Worm (Caenorhabditis elegans) whole organism, L4 larva: Measurements from ENCODE around the gene K01A6.8.

ENCODE experiments used
- F10B5.3 ChIP-seq: sonication (generic microtip); optimal IDR thresholded peaks from 2 replicates; lab custom pipeline; 2016; ENCODE audit warnings: mild to moderate bottlenecking, missing genetic modification characterization, missing compliant biosample characterization
- F26F4.8 ChIP-seq: fragments of 200-800 bp; sonication (Bioruptor generic); conservative IDR thresholded peaks from 2 replicates; pipeline ENCODE4 v1.3.6; 2022; ENCODE audit warnings: missing genetic modification characterization, missing compliant biosample characterization
- F37D6.2 ChIP-seq: sonication (generic microtip); optimal IDR thresholded peaks from 2 replicates; lab custom pipeline; 2016; ENCODE audit warnings: mild to moderate bottlenecking, missing genetic modification characterization, missing compliant biosample characterization
- T26A8.4 ChIP-seq: fragments of 200-800 bp; sonication (Bioruptor generic); IDR thresholded peaks from 2 replicates; pipeline ENCODE4 v1.3.6; 2022; ENCODE audit warnings: missing genetic modification characterization, missing compliant biosample characterization
- Y105C5A.15 ChIP-seq: fragments of 200-800 bp; sonication (Bioruptor generic); IDR thresholded peaks from 2 replicates; pipeline ENCODE4 v1.3.6; 2022; ENCODE audit warnings: missing genetic modification characterization, missing compliant biosample characterization
- Y48G9A.11 ChIP-seq: fragments of 200-800 bp; sonication (Bioruptor generic); IDR thresholded peaks from 2 replicates; pipeline ENCODE4 v1.3.6; 2022; ENCODE audit warnings: missing genetic modification reagents, missing genetic modification characterization, missing compliant biosample characterization
- ZK337.2 ChIP-seq: fragments of 200-800 bp; sonication (Bioruptor generic); IDR thresholded peaks from 2 replicates; pipeline ENCODE4 v1.3.6; 2022; ENCODE audit warnings: missing genetic modification reagents, missing genetic modification characterization, missing compliant biosample characterization
- ZK546.5 ChIP-seq, 2 experiments: sonication (generic microtip); optimal IDR thresholded peaks; 2 replicates each; lab custom pipeline; 2017; ENCODE audit warnings: missing biosample characterization in 2 of 2, missing genetic modification characterization in 2 of 2
- aha-1 ChIP-seq: fragments of 150-350 bp; peaks from one replicate; lab custom pipeline; 2014; ENCODE audit warnings: missing biosample characterization, missing genetic modification characterization
- ceh-20 ChIP-seq: fragments of 200-800 bp; sonication (Bioruptor generic); IDR thresholded peaks from 2 replicates; pipeline ENCODE4 v1.3.6; 2022; ENCODE audit warnings: missing genetic modification reagents, missing genetic modification characterization, missing compliant biosample characterization
- ceh-32 ChIP-seq: sonication (generic microtip); optimal IDR thresholded peaks from 2 replicates; lab custom pipeline; 2016; ENCODE audit warnings: mild to moderate bottlenecking, missing genetic modification characterization, missing compliant biosample characterization; ENCODE audit not compliant: poor library complexity
- ceh-44 ChIP-seq: fragments of 200-800 bp; sonication (Bioruptor generic); IDR thresholded peaks from 2 replicates; pipeline ENCODE4 v1.3.6; 2022; ENCODE audit warnings: missing genetic modification reagents, missing genetic modification characterization, missing compliant biosample characterization
- ceh-62 ChIP-seq: sonication (generic microtip); optimal IDR thresholded peaks from 2 replicates; lab custom pipeline; 2017; ENCODE audit warnings: missing biosample characterization, missing genetic modification characterization
- ceh-82 ChIP-seq: sonication (generic microtip); optimal IDR thresholded peaks from 2 replicates; lab custom pipeline; 2017; ENCODE audit warnings: missing biosample characterization, missing genetic modification characterization
- ces-1 ChIP-seq: fragments of 150-350 bp; sonication (generic microtip); optimal IDR thresholded peaks from 4 replicates; lab custom pipeline; 2014; ENCODE audit warnings: missing biosample characterization, missing genetic modification reagents, missing genetic modification characterization
- daf-16 ChIP-seq, 3 experiments: sonication (generic microtip); optimal IDR thresholded peaks; 2 replicates each; lab custom pipeline; 2016 to 2017; ENCODE audit warnings: missing genetic modification characterization in 3 of 3, missing genetic modification reagents in 3 of 3, mild to moderate bottlenecking in 2 of 3, missing compliant biosample characterization in 2 of 3, missing biosample characterization in 1 of 3, moderate library complexity in 1 of 3
- daf-19 ChIP-seq: fragments of 200-800 bp; sonication (Bioruptor generic); conservative IDR thresholded peaks from 2 replicates; pipeline ENCODE4 v1.3.6; 2022; ENCODE audit warnings: missing genetic modification characterization, missing compliant biosample characterization
- daf-8 ChIP-seq: fragments of 200-800 bp; sonication (Bioruptor generic); IDR thresholded peaks from 2 replicates; pipeline ENCODE4 v1.3.6; 2022; ENCODE audit warnings: missing genetic modification characterization, missing compliant biosample characterization
- dmd-8 ChIP-seq: fragments of 200-800 bp; sonication (Bioruptor generic); IDR thresholded peaks from 2 replicates; pipeline ENCODE4 v1.3.6; 2022; ENCODE audit warnings: missing genetic modification characterization, missing compliant biosample characterization
- fkh-10 ChIP-seq: fragments of 150-350 bp; optimal IDR thresholded peaks from 2 replicates; lab custom pipeline; 2014; ENCODE audit warnings: missing biosample characterization, missing genetic modification reagents, missing genetic modification characterization
- hif-1 ChIP-seq, 2 experiments: sonication (generic microtip); optimal IDR thresholded peaks; 2 replicates each; lab custom pipeline; 2016 to 2017; ENCODE audit warnings: missing compliant biosample characterization in 2 of 2, missing genetic modification characterization in 2 of 2, missing genetic modification reagents in 2 of 2, missing genotype in 2 of 2, mild to moderate bottlenecking in 1 of 2
- hlh-11 ChIP-seq: fragments of 200-800 bp; sonication (Bioruptor generic); optimal IDR thresholded peaks from 2 replicates; lab custom pipeline; 2018; ENCODE audit warnings: mild to moderate bottlenecking, missing genetic modification characterization, missing compliant biosample characterization
- hlh-30 ChIP-seq: sonication (generic microtip); optimal IDR thresholded peaks from 2 replicates; lab custom pipeline; 2017; ENCODE audit warnings: antibody characterized with exemption, mild to moderate bottlenecking, missing genetic modification characterization, missing compliant biosample characterization; ENCODE audit not compliant: insufficient read depth
- lim-7 ChIP-seq: fragments of 200-800 bp; sonication (Bioruptor generic); IDR thresholded peaks from 2 replicates; pipeline ENCODE4 v1.3.6; 2022; ENCODE audit warnings: missing genetic modification characterization, missing compliant biosample characterization
- lin-1 ChIP-seq: fragments of 200-800 bp; sonication (Bioruptor generic); IDR thresholded peaks from 2 replicates; pipeline ENCODE4 v1.3.6; 2022; ENCODE audit warnings: missing genetic modification reagents, missing genetic modification characterization, missing compliant biosample characterization
- lin-13 ChIP-seq: fragments of 150-350 bp; optimal IDR thresholded peaks from 2 replicates; lab custom pipeline; 2014; ENCODE audit warnings: missing biosample characterization, missing genetic modification reagents, missing genetic modification characterization
- lin-38 ChIP-seq: fragments of 200-800 bp; sonication (Bioruptor generic); IDR thresholded peaks from 2 replicates; pipeline ENCODE4 v1.3.6; 2022; ENCODE audit warnings: missing genetic modification reagents, missing genetic modification characterization, missing compliant biosample characterization
- lir-3 ChIP-seq: sonication (generic microtip); optimal IDR thresholded peaks from 2 replicates; lab custom pipeline; 2016; ENCODE audit warnings: mild to moderate bottlenecking, missing genetic modification characterization, missing compliant biosample characterization
- madf-5 ChIP-seq, 2 experiments: fragments of 200-800 bp; sonication (Bioruptor generic); IDR thresholded peaks; 2 replicates each; pipeline ENCODE4 v1.3.6; 2022; ENCODE audit warnings: missing compliant biosample characterization in 2 of 2, missing genetic modification characterization in 2 of 2
- mdt-29 ChIP-seq: fragments of 200-800 bp; sonication (Bioruptor generic); IDR thresholded peaks from 2 replicates; pipeline ENCODE4 v1.3.6; 2022; ENCODE audit warnings: missing genetic modification reagents, missing genetic modification characterization, missing compliant biosample characterization
- mxl-3 ChIP-seq: fragments of 200-800 bp; sonication (Bioruptor generic); optimal IDR thresholded peaks from 2 replicates; lab custom pipeline; 2018; ENCODE audit warnings: mild to moderate bottlenecking, missing genetic modification characterization, missing compliant biosample characterization
- nhr-10 ChIP-seq: fragments of 150-350 bp; optimal IDR thresholded peaks from 2 replicates; lab custom pipeline; 2014; ENCODE audit warnings: missing biosample characterization, missing genetic modification characterization
- nhr-11 ChIP-seq: fragments of 150-350 bp; optimal IDR thresholded peaks from 2 replicates; lab custom pipeline; 2014; ENCODE audit warnings: missing biosample characterization, missing genetic modification characterization
- nhr-237 ChIP-seq: sonication (generic microtip); optimal IDR thresholded peaks from 2 replicates; lab custom pipeline; 2017; ENCODE audit warnings: missing biosample characterization, missing genetic modification characterization
- nhr-28 ChIP-seq: fragments of 150-350 bp; optimal IDR thresholded peaks from 2 replicates; lab custom pipeline; 2014; ENCODE audit warnings: missing biosample characterization, missing genetic modification characterization
- nhr-42 ChIP-seq: fragments of 200-800 bp; sonication (Bioruptor generic); IDR thresholded peaks from 2 replicates; pipeline ENCODE4 v1.3.6; 2022; ENCODE audit warnings: missing genetic modification characterization, missing compliant biosample characterization
- nhr-48 ChIP-seq: sonication (generic microtip); optimal IDR thresholded peaks from 2 replicates; lab custom pipeline; 2016; ENCODE audit warnings: mild to moderate bottlenecking, missing genetic modification characterization, missing compliant biosample characterization
- nhr-76 ChIP-seq: fragments of 150-350 bp; optimal IDR thresholded peaks from 2 replicates; lab custom pipeline; 2014; ENCODE audit warnings: missing biosample characterization, missing genetic modification characterization
- nhr-77 ChIP-seq: fragments of 150-350 bp; optimal IDR thresholded peaks from 2 replicates; lab custom pipeline; 2014; ENCODE audit warnings: missing biosample characterization, missing genetic modification characterization
- php-3 ChIP-seq: fragments of 200-800 bp; sonication (Bioruptor generic); IDR thresholded peaks from 2 replicates; pipeline ENCODE4 v1.3.6; 2022; ENCODE audit warnings: missing genetic modification reagents, missing genetic modification characterization, missing compliant biosample characterization
- pqm-1 ChIP-seq: sonication (generic microtip); optimal IDR thresholded peaks from 2 replicates; lab custom pipeline; 2017; ENCODE audit warnings: missing biosample characterization, missing genetic modification characterization
- snpc-4 ChIP-seq: fragments of 150-350 bp; optimal IDR thresholded peaks from 2 replicates; lab custom pipeline; 2014; ENCODE audit warnings: missing biosample characterization, missing genetic modification characterization
- spr-3 ChIP-seq: fragments of 200-800 bp; sonication (Bioruptor generic); optimal IDR thresholded peaks from 2 replicates; lab custom pipeline; 2018; ENCODE audit warnings: mild to moderate bottlenecking, missing genetic modification characterization, missing compliant biosample characterization
- tag-97 ChIP-seq: fragments of 200-800 bp; sonication (Bioruptor generic); IDR thresholded peaks from 2 replicates; pipeline ENCODE4 v1.3.6; 2022; ENCODE audit warnings: missing genetic modification characterization, missing compliant biosample characterization
- tra-1 ChIP-seq: fragments of 200-800 bp; sonication (Bioruptor generic); IDR thresholded peaks from 2 replicates; pipeline ENCODE4 v1.3.6; 2022; ENCODE audit warnings: missing genetic modification reagents, missing genetic modification characterization, missing compliant biosample characterization
- unc-130 ChIP-seq: sonication (generic microtip); optimal IDR thresholded peaks from 2 replicates; lab custom pipeline; 2016; ENCODE audit warnings: missing genetic modification reagents, missing genetic modification characterization, missing compliant biosample characterization
- unc-62 ChIP-seq, 3 experiments: fragments of 150-350 bp in 1 of 3; sonication (generic microtip); optimal IDR thresholded peaks in 2 of 3; peaks in 1 of 3; 1 replicate in 1 of 3; 2 replicates in 2 of 3; lab custom pipeline; 2014 to 2017; ENCODE audit warnings: missing biosample characterization in 3 of 3, missing genetic modification characterization in 3 of 3, missing genetic modification reagents in 3 of 3, missing genotype in 1 of 3
- zfp-3 ChIP-seq: fragments of 200-800 bp; sonication (Bioruptor generic); conservative IDR thresholded peaks from 2 replicates; pipeline ENCODE4 v1.3.6; 2022; ENCODE audit warnings: missing genetic modification reagents, missing genetic modification characterization, missing compliant biosample characterization
- zip-11 ChIP-seq: fragments of 200-800 bp; sonication (Bioruptor generic); IDR thresholded peaks from 2 replicates; pipeline ENCODE4 v1.3.6; 2022; ENCODE audit warnings: missing genetic modification characterization, missing compliant biosample characterization

Gene K01A6.8

ce11 chrIV:11701878-11702277 lies 35.3 kb downstream of the K01A6.8 start:
- TF ChIP-seq daf-8 (GFP tag; lab: Robert Waterston, UW): no peak
- peak; percentile 16 for TF ChIP-seq nhr-28 (tag; lab: Kevin White, UChicago)
- no peak for TF ChIP-seq Y48G9A.11
- no peak for TF ChIP-seq ceh-32
- TF ChIP-seq hlh-11 (tag; lab: Kevin White, UChicago): peak; percentile 47
- TF ChIP-seq mdt-29: no peak
- no peak for TF ChIP-seq Y105C5A.15 (GFP tag; lab: Robert Waterston, UW)
- no peak for TF ChIP-seq zip-11 (GFP tag; lab: Robert Waterston, UW)
- TF ChIP-seq spr-3 (GFP tag; lab: Kevin White, UChicago): no peak
- TF ChIP-seq nhr-237 (tag; lab: Kevin White, UChicago): no peak
- TF ChIP-seq F10B5.3 (tag; lab: Kevin White, UChicago): no peak
- TF ChIP-seq hlh-30 (tag; lab: Kevin White, UChicago): peak; percentile 19
- TF ChIP-seq pqm-1 (tag; lab: Kevin White, UChicago): no peak
- peak in 1 of 2 experiments; percentile 33 for TF ChIP-seq unc-62 (GFP tag; optimal IDR thresholded peaks at IDR 0.05 in 1 of 2; lab: Kevin White, UChicago)
- no peak for TF ChIP-seq unc-62 (tag; optimal IDR thresholded peaks at IDR 0.05; lab: Kevin White, UChicago)
- TF ChIP-seq unc-130 (GFP tag; lab: Kevin White, UChicago): no peak
- no peak for TF ChIP-seq daf-19 (GFP tag; lab: Robert Waterston, UW)
- no peak for TF ChIP-seq ceh-20
- TF ChIP-seq tag-97 (GFP tag; lab: Robert Waterston, UW): no peak
- no peak for TF ChIP-seq T26A8.4 (GFP tag; lab: Robert Waterston, UW)
- peak; percentile 79 for TF ChIP-seq aha-1 (tag; lab: Kevin White, UChicago)
- peak; percentile 12 for TF ChIP-seq nhr-48 (tag; lab: Kevin White, UChicago)
- TF ChIP-seq lin-38: no peak
- no peak for TF ChIP-seq dmd-8 (GFP tag; lab: Robert Waterston, UW)
- TF ChIP-seq snpc-4 (tag; lab: Kevin White, UChicago): no peak
- TF ChIP-seq, all 104 proteins: peak for 6

ce11 chrIV:11700752-11701151 lies 36.4 kb downstream of the K01A6.8 start, which contains the start of gene dpy-20:
Gene dpy-20, minus strand, starts transcription at chrIV:11700852.
- TF ChIP-seq nhr-76 (tag; lab: Kevin White, UChicago): no peak
- TF ChIP-seq F37D6.2 (tag; lab: Kevin White, UChicago): no peak
- TF ChIP-seq ceh-32: no peak
- TF ChIP-seq zfp-3 (GFP tag; lab: Robert Waterston, UW): no peak
- TF ChIP-seq lim-7: no peak
- TF ChIP-seq ZK546.5 (tag; optimal IDR thresholded peaks at IDR 0.05; lab: Kevin White, UChicago): no peak
- no peak for TF ChIP-seq mdt-29
- no peak for TF ChIP-seq nhr-11 (tag; lab: Kevin White, UChicago)
- TF ChIP-seq tra-1 (GFP tag; lab: Robert Waterston, UW): no peak
- TF ChIP-seq php-3 (GFP tag; lab: Robert Waterston, UW): no peak
- no peak for TF ChIP-seq nhr-42 (GFP tag; lab: Robert Waterston, UW)
- no peak for TF ChIP-seq lin-1 (GFP tag; lab: Robert Waterston, UW)
- TF ChIP-seq nhr-28 (tag; lab: Kevin White, UChicago): no peak
- no peak for TF ChIP-seq nhr-10 (tag; lab: Kevin White, UChicago)
- no peak for TF ChIP-seq lir-3 (tag; lab: Kevin White, UChicago)
- no peak for TF ChIP-seq ZK337.2 (GFP tag; lab: Robert Waterston, UW)
- TF ChIP-seq, all 104 proteins: peak for 0

- TF ChIP-seq mxl-3 (GFP tag; lab: Kevin White, UChicago) (peak; percentile 58), nhr-28 (tag; lab: Kevin White, UChicago) (peak; percentile 4), ceh-82 (tag; lab: Kevin White, UChicago) (no peak), F26F4.8 (GFP tag; lab: Robert Waterston, UW) (no peak), ceh-44 (GFP tag; lab: Robert Waterston, UW) (no peak), hlh-30 (tag; lab: Kevin White, UChicago) (peak; percentile 20), ces-1 (GFP tag; lab: Kevin White, UChicago) (no peak), madf-5 (GFP tag; IDR thresholded peaks at IDR 0.05; lab: Robert Waterston, UW) (no peak), lin-13 (GFP tag; lab: Kevin White, UChicago) (no peak), ceh-62 (tag; lab: Kevin White, UChicago) (no peak), hif-1 (tag; optimal IDR thresholded peaks at IDR 0.05; lab: Kevin White, UChicago) (no peak), daf-16 (GFP tag; optimal IDR thresholded peaks at IDR 0.05; lab: Kevin White, UChicago) (no peak), daf-16 (tag; optimal IDR thresholded peaks at IDR 0.05; lab: Kevin White, UChicago) (no peak), fkh-10 (GFP tag; lab: Kevin White, UChicago) (no peak), nhr-77 (tag; lab: Kevin White, UChicago) (no peak), unc-62 (GFP tag; optimal IDR thresholded peaks at IDR 0.05 in 1 of 2; lab: Kevin White, UChicago) (peak in 1 of 2 experiments; percentile 16), unc-62 (tag; optimal IDR thresholded peaks at IDR 0.05; lab: Kevin White, UChicago) (no peak)
Measured at ce11 chrIV:11700100-11700499, 37.1 kb downstream of the K01A6.8 start.
